Worm (Caenorhabditis elegans) whole organism, young adult: Measurements from ENCODE around the gene Y116F11A.6.

Experiments used
- F22D6.2 ChIP-seq: sonication (generic microtip); optimal IDR thresholded peaks from 2 replicates; lab custom pipeline; 2016; ENCODE audit warnings: mild to moderate bottlenecking, missing genetic modification characterization, missing compliant biosample characterization
- Y95B8A.8 ChIP-seq: fragments of 200-800 bp; sonication (Bioruptor generic); IDR thresholded peaks from 2 replicates; pipeline ENCODE4 v1.3.6; 2022; ENCODE audit warnings: missing genetic modification reagents, missing genetic modification characterization, missing compliant biosample characterization
- dpl-1 ChIP-seq: fragments of 150-350 bp; optimal IDR thresholded peaks from 2 replicates; lab custom pipeline; 2014; ENCODE audit warnings: missing biosample characterization, missing genetic modification reagents, missing genetic modification characterization
- madf-6 ChIP-seq: fragments of 200-800 bp; sonication (Bioruptor generic); IDR thresholded peaks from 2 replicates; pipeline ENCODE4 v1.3.6; 2022; ENCODE audit warnings: missing genetic modification reagents, missing genetic modification characterization, missing compliant biosample characterization
- mes-4 ChIP-seq: sonication (generic microtip); optimal IDR thresholded peaks from 2 replicates; lab custom pipeline; 2016; ENCODE audit warnings: missing genotype, missing genetic modification characterization, missing compliant biosample characterization
- pha-4 ChIP-seq: fragments of 150-350 bp; sonication (generic microtip); optimal IDR thresholded peaks from 2 replicates; lab custom pipeline; 2014; ENCODE audit warnings: missing biosample characterization, missing genetic modification reagents, missing genetic modification characterization
- sptf-2 ChIP-seq: fragments of 200-800 bp; sonication (Bioruptor generic); optimal IDR thresholded peaks from 2 replicates; lab custom pipeline; 2018; ENCODE audit warnings: mild to moderate bottlenecking, missing genetic modification characterization, missing compliant biosample characterization
- unc-130 ChIP-seq: sonication (generic microtip); optimal IDR thresholded peaks from 2 replicates; lab custom pipeline; 2016; ENCODE audit warnings: missing genetic modification reagents, missing genetic modification characterization, missing compliant biosample characterization
- unc-62 ChIP-seq: fragments of 150-350 bp; optimal IDR thresholded peaks from 2 replicates; lab custom pipeline; 2014; ENCODE audit warnings: missing biosample characterization, missing genetic modification reagents, missing genetic modification characterization

DNA sequence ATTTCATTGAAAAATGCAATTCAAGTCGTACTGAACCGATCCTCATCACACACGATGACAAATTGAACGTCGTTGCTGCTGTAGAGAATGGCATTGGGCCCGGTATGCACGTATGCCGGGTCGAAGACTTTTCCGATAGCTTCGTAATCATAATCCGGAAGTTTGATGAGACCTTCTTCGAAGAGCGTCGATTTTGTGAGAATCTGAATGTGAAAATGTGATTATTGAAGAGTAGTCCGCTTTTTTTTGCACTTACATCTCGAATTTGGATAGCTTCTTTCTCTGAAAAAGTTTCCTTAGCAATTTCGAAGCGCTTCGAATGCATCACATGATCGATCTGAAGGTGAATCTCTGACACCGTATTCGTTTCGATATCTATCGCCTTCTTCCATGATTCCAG is 57.9 kb downstream of the Y116F11A.6 start, which contains the start of gene fbxa-118:
- TF ChIP-seq mes-4 = no peak
- TF ChIP-seq dpl-1 (GFP tag; lab: Kevin White, UChicago) = no peak
- no peak for TF ChIP-seq Y95B8A.8 (GFP tag; lab: Robert Waterston, UW)
- no peak for TF ChIP-seq madf-6
- TF ChIP-seq F22D6.2 (tag; lab: Kevin White, UChicago) = no peak
- no peak for TF ChIP-seq sptf-2 (GFP tag; lab: Kevin White, UChicago)
- TF ChIP-seq pha-4 (tag; lab: Kevin White, UChicago) = no peak
- no peak for TF ChIP-seq unc-130
- TF ChIP-seq unc-62 (GFP tag; lab: Kevin White, UChicago) = no peak
